Worm (Caenorhabditis elegans): ENCODE data around the gene K02E10.4.

DNA sequence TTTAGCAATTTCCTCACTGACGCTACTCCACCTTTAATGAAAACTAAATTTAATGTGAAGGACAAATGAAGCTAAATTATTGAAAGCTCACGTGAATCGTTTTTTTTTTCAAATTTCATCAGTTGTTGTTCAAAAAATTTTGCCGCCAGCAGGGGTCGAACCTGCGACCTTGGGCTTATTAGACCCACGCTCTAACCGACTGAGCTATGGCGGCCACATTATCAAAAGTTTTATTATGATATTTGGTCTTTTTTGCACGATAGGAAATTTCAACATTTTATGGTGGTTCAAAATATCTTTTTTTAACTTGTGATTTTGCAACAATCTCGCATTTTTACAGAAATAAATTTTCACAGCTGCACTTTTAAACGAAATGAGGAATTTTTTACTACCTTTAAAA, 43.0 kb downstream of the K02E10.4 start:
- TF ChIP-seq nhr-76 (tag; optimal IDR thresholded peaks at IDR 0.05), result no peak
- no peak for TF ChIP-seq flh-1 (GFP tag; optimal IDR thresholded peaks at IDR 0.05)
- TF ChIP-seq nhr-2 (tag; optimal IDR thresholded peaks at IDR 0.05), result no peak
- TF ChIP-seq unc-62 (GFP tag; optimal IDR thresholded peaks at IDR 0.05), result no peak
- no peak for TF ChIP-seq snpc-4 (tag; optimal IDR thresholded peaks at IDR 0.05)
- TF ChIP-seq mab-5 (tag; optimal IDR thresholded peaks at IDR 0.05), result no peak
- no peak for TF ChIP-seq elt-1 (tag; optimal IDR thresholded peaks at IDR 0.05; ENCODE audit: borderline replicate concordance, insufficient read depth)

All from whole organism, mixed stage, embryonic.